Fruit fly (Drosophila melanogaster): ENCODE data around the gene CG10237.
A peak's percentile ranks its signal among the peaks of the same experiment; 100 is the strongest.

The CG10237 gene

DNA sequence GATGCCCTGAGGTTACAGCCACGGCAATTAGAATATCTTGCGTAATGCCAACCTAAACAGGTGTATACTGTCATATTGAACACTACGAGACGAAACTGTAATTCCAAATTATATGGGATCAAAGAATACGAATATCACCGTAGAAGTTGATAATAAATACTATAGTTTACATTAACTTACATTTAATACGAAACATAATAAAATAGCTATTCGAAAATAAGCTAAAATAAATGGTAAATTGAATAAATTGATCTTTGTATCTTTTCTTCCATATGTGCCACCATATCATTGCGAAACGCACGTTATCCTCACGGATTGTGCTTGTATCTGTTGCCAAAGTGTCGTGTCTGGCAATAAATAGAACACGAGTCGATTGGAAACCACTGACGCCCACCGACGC is 26.7 kb downstream of the CG10237 start (continued):
- TF ChIP-seq Awh (GFP tag; IDR thresholded peaks at IDR 0.05) (no peak), fu2 (GFP tag; optimal IDR thresholded peaks at IDR 0.05) (no peak), CG34224 (GFP tag; IDR thresholded peaks at IDR 0.05; ENCODE audit: partially characterized antibody) (no peak), Oli (tag; optimal IDR thresholded peaks at IDR 0.05) (no peak), Dp (GFP tag; optimal IDR thresholded peaks at IDR 0.05) (no peak), CG4424 (GFP tag; optimal IDR thresholded peaks at IDR 0.05) (no peak), nom (GFP tag; optimal IDR thresholded peaks at IDR 0.05) (no peak), pho (GFP tag; optimal IDR thresholded peaks at IDR 0.05) (no peak), hth (optimal IDR thresholded peaks at IDR 0.05) (no peak), mirr (GFP tag; optimal IDR thresholded peaks at IDR 0.05) (no peak), pum (GFP tag; optimal IDR thresholded peaks at IDR 0.05) (no peak), gem (tag; optimal IDR thresholded peaks at IDR 0.05) (peak; percentile 24), tio (GFP tag; optimal IDR thresholded peaks at IDR 0.05) (no peak), CG13123 (GFP tag; optimal IDR thresholded peaks at IDR 0.05) (no peak), so (GFP tag; IDR thresholded peaks at IDR 0.05) (no peak), Six4 (GFP tag; optimal IDR thresholded peaks at IDR 0.05) (no peak), CG6765 (GFP tag; optimal IDR thresholded peaks at IDR 0.05) (no peak), CoRest (tag; optimal IDR thresholded peaks at IDR 0.05) (peak; percentile 49), CG12769 (tag; optimal IDR thresholded peaks at IDR 0.05) (peak; percentile 50), tna (GFP tag; IDR thresholded peaks at IDR 0.05; ENCODE audit: partially characterized antibody) (no peak), CG15479 (GFP tag; optimal IDR thresholded peaks at IDR 0.05) (no peak), Antp (GFP tag; optimal IDR thresholded peaks at IDR 0.05) (no peak), gsb (GFP tag; IDR thresholded peaks at IDR 0.05) (no peak; the same call in 1 of the 2 replicates), nerfin-1 (tag; optimal IDR thresholded peaks at IDR 0.05) (no peak), CG6813 (GFP tag; optimal IDR thresholded peaks at IDR 0.05) (no peak), Sox100B (GFP tag; optimal IDR thresholded peaks at IDR 0.05) (no peak), tgo (GFP tag; IDR thresholded peaks at IDR 0.05) (no peak), CG12104 (GFP tag; optimal IDR thresholded peaks at IDR 0.05) (no peak), chinmo (GFP tag; IDR thresholded peaks at IDR 0.05; ENCODE audit: partially characterized antibody) (no peak), CG14860 (GFP tag; IDR thresholded peaks at IDR 0.05; ENCODE audit: partially characterized antibody) (no peak), CG1832 (GFP tag; optimal IDR thresholded peaks at IDR 0.05) (no peak), danr (GFP tag; IDR thresholded peaks at IDR 0.05) (no peak), CG10979 (tag; optimal IDR thresholded peaks at IDR 0.05) (no peak), sc (optimal IDR thresholded peaks at IDR 0.05) (no peak), sc (GFP tag; optimal IDR thresholded peaks at IDR 0.05) (no peak), CG11695 (GFP tag; IDR thresholded peaks at IDR 0.05) (peak; percentile 77), CG2120 (GFP tag; optimal IDR thresholded peaks at IDR 0.05) (peak; percentile 31), CG16815 (GFP tag; optimal IDR thresholded peaks at IDR 0.05) (no peak), CG3281 (GFP tag; optimal IDR thresholded peaks at IDR 0.05) (peak; percentile 41), Scr (GFP tag; IDR thresholded peaks at IDR 0.05; ENCODE audit: partially characterized antibody) (no peak), CG1647 (GFP tag; optimal IDR thresholded peaks at IDR 0.05) (no peak), CG10565 (GFP tag; optimal IDR thresholded peaks at IDR 0.05) (no peak), Dref (GFP tag; IDR thresholded peaks at IDR 0.05) (no peak), CG3847 (GFP tag; IDR thresholded peaks at IDR 0.05) (0 out of 2 replicates have a peak, but pooled peaks have one; percentile 38), stc (GFP tag; IDR thresholded peaks at IDR 0.05) (no peak), lola (GFP tag; optimal IDR thresholded peaks at IDR 0.05) (no peak), Atf3 (GFP tag; optimal IDR thresholded peaks at IDR 0.05) (no peak), CG7839 (tag; optimal IDR thresholded peaks at IDR 0.05) (peak; percentile 37), Hand (GFP tag; optimal IDR thresholded peaks at IDR 0.05) (no peak), CG2129 (GFP tag; IDR thresholded peaks at IDR 0.05; ENCODE audit: partially characterized antibody) (no peak), CG14965 (GFP tag; optimal IDR thresholded peaks at IDR 0.05; ENCODE audit: borderline replicate concordance) (no peak)
